Worm (Caenorhabditis elegans): Measurements from ENCODE around the gene slfl-4.
"Not testable (repeated sequence)": the region's sequence is repeated elsewhere in the genome, so short reads cannot be mapped to it uniquely, and the experiment has no call there.

ce11 chrIV:5226552-5226951, 47.8 kb upstream of the slfl-4 start, which contains the start of gene nsph-4.1:
- not testable (repeated sequence) for TF ChIP-seq ztf-29 (GFP tag; IDR thresholded peaks at IDR 0.05); ref-1 (GFP tag; conservative IDR thresholded peaks at IDR 0.05); cog-1 (tag; optimal IDR thresholded peaks at IDR 0.05); med-1 (GFP tag; optimal IDR thresholded peaks at IDR 0.05; ENCODE audit: insufficient read depth); flt-1 (GFP tag; IDR thresholded peaks at IDR 0.05); tab-1 (GFP tag; IDR thresholded peaks at IDR 0.05); ztf-23 (GFP tag; IDR thresholded peaks at IDR 0.05)
